Worm (Caenorhabditis elegans): Measurements from ENCODE around the gene C15B12.3.

The C15B12.3 gene

DNA sequence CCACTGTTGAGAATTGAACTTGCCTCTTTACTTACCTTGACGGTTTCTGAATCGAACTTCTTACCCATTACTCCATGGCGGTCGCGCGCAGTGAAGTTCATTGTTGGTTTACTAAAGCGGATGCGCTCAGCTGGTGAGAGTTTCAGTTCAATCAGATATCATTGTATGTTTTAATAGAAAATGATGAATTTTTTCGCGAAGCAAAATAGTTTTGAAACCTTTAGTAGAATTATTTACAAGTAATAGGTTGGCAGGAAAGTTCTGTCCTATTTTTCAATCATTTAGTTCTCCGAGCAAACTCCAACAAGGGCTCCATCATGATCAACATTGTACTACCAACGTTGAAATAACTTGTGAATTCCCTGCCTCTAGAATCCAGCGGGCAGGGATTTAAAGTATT, at the start of gene C15B12.3:
C15B12.3 (minus strand) TSS at position 101 of the 400 bp plus-strand sequence.
- TF ChIP-seq unc-62 (GFP tag; optimal IDR thresholded peaks at IDR 0.05 in 1 of 2) = peak in 1 of 2 experiments; percentile 57
- no peak for TF ChIP-seq unc-62 (tag; optimal IDR thresholded peaks at IDR 0.05)
- TF ChIP-seq hlh-11 (tag; optimal IDR thresholded peaks at IDR 0.05) = no peak

ce11 chrX:6515267-6515666, 47.9 kb upstream of the C15B12.3 start:
- TF ChIP-seq ceh-44 (GFP tag; IDR thresholded peaks at IDR 0.05) (no peak), zip-11 (GFP tag; IDR thresholded peaks at IDR 0.05) (no peak), aha-1 (tag) (peak; percentile 63), unc-62 (GFP tag; optimal IDR thresholded peaks at IDR 0.05 in 1 of 2) (peak in 1 of 2 experiments; percentile 3), unc-62 (tag; optimal IDR thresholded peaks at IDR 0.05) (no peak), ZK546.5 (tag; optimal IDR thresholded peaks at IDR 0.05) (no peak), D1046.2 (GFP tag; IDR thresholded peaks at IDR 0.05) (no peak), nhr-28 (tag; optimal IDR thresholded peaks at IDR 0.05) (peak; percentile 1), hlh-11 (tag; optimal IDR thresholded peaks at IDR 0.05) (peak; percentile 50), nhr-237 (tag; optimal IDR thresholded peaks at IDR 0.05) (no peak), nhr-25 (tag; optimal IDR thresholded peaks at IDR 0.05; ENCODE audit: borderline replicate concordance, insufficient read depth) (peak; percentile 10), mdl-1 (tag; optimal IDR thresholded peaks at IDR 0.05) (peak in 1 of 2 experiments; percentile 22), hlh-30 (tag; optimal IDR thresholded peaks at IDR 0.05; ENCODE audit: insufficient read depth) (peak; percentile 76), aly-2 (tag; optimal IDR thresholded peaks at IDR 0.05) (no peak), dmd-9 (GFP tag; IDR thresholded peaks at IDR 0.05) (no peak), mes-2 (tag; optimal IDR thresholded peaks at IDR 0.05; ENCODE audit: poor library complexity, severe bottlenecking) (no peak)

DNA sequence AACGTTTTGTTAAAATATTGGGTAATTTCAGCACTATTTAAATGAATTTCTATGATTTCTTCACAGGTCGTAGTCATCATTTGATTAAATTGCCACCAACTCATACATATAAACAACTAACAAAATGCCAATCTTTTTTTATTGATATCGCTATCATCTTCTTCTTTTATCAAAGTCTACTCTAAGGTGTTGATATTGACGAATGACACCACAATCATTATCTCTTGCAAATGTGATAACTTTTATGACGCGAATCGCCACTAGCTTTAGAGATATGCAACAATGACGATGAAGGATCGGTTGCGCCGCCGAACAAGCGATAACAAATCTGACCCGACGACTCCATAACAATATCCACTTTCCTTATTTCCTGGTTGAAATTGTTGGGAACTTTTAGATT, 47.1 kb upstream of the C15B12.3 start:
- TF ChIP-seq dve-1 (tag; optimal IDR thresholded peaks at IDR 0.05; ENCODE audit: insufficient read depth) (peak; percentile 74), dmd-6 (GFP tag; IDR thresholded peaks at IDR 0.05) (peak; percentile 50), ama-1 (optimal IDR thresholded peaks at IDR 0.05) (no peak), daf-16 (GFP tag; optimal IDR thresholded peaks at IDR 0.05) (peak in 1 of 2 experiments; percentile 6), daf-16 (tag; optimal IDR thresholded peaks at IDR 0.05) (peak; percentile 84), hlh-11 (tag; optimal IDR thresholded peaks at IDR 0.05) (peak; percentile 43)

ce11 chrX:6511985-6512384, 44.6 kb upstream of the C15B12.3 start, which contains the start of gene ttr-35:
TSS of gene ttr-35 (plus strand) at chrX:6512285.
- TF ChIP-seq nhr-28 (tag; optimal IDR thresholded peaks at IDR 0.05) = no peak
- no peak for TF ChIP-seq sdz-12 (GFP tag; optimal IDR thresholded peaks at IDR 0.05)
- no peak for TF ChIP-seq hif-1 (tag; optimal IDR thresholded peaks at IDR 0.05)
- no peak for TF ChIP-seq dmd-8 (GFP tag; IDR thresholded peaks at IDR 0.05)
- no peak for TF ChIP-seq nhr-111 (GFP tag; optimal IDR thresholded peaks at IDR 0.05)
- no peak for TF ChIP-seq nhr-11 (tag; optimal IDR thresholded peaks at IDR 0.05)
- no peak for TF ChIP-seq lsy-2 (tag; optimal IDR thresholded peaks at IDR 0.05)
- TF ChIP-seq lin-39 (tag; optimal IDR thresholded peaks at IDR 0.05) = no peak
- TF ChIP-seq egl-27 (tag; optimal IDR thresholded peaks at IDR 0.05) = no peak
- TF ChIP-seq pqm-1 (tag; optimal IDR thresholded peaks at IDR 0.05) = no peak
- TF ChIP-seq nhr-76 (tag; optimal IDR thresholded peaks at IDR 0.05) = no peak
- TF ChIP-seq unc-62 (GFP tag; optimal IDR thresholded peaks at IDR 0.05 in 1 of 2) = no peak
- no peak for TF ChIP-seq unc-62 (tag; optimal IDR thresholded peaks at IDR 0.05)
- TF ChIP-seq nhr-77 (tag; optimal IDR thresholded peaks at IDR 0.05) = no peak
- no peak for TF ChIP-seq php-3 (GFP tag; IDR thresholded peaks at IDR 0.05)
- TF ChIP-seq Y5F2A.4 (GFP tag; optimal IDR thresholded peaks at IDR 0.05) = no peak
- no peak for TF ChIP-seq attf-4 (tag; optimal IDR thresholded peaks at IDR 0.05)
- no peak for TF ChIP-seq jun-1 (tag; optimal IDR thresholded peaks at IDR 0.05)
- TF ChIP-seq mxl-3 (GFP tag; optimal IDR thresholded peaks at IDR 0.05) = no peak

Measured in whole organism, L4 larva.